Comparison of ENCODE assay signal across 1 fruit fly cellular context in genomic region chrX:15080780-15081402, dm6.
TF ChIP-seq lines count a peak whose summit lies in the region.

TSS of gene CG33177 (plus strand) at chrX:15081367.

TF ChIP-seq in whole organism, embryonic, 481 proteins besides CTCF, POLR2A, EP300 and RAD21 (continued from another document):
- TF ChIP-seq grn (GFP tag; optimal IDR thresholded peaks at IDR 0.05; lab: Kevin White, UChicago) (peak; percentile 30), Dll (GFP tag; IDR thresholded peaks at IDR 0.05; lab: Robert Waterston, UW; ENCODE audit: partially characterized antibody) (no peak), kni (GFP tag; optimal IDR thresholded peaks at IDR 0.05; lab: Kevin White, UChicago) (no peak), zen (tag; optimal IDR thresholded peaks at IDR 0.05; lab: Kevin White, UChicago) (peak; percentile 79), CG7963 (GFP tag; IDR thresholded peaks at IDR 0.05; lab: Robert Waterston, UW; ENCODE audit: partially characterized antibody) (no peak), H2.0 (GFP tag; IDR thresholded peaks at IDR 0.05; lab: Robert Waterston, UW) (no peak), CG18764 (GFP tag; optimal IDR thresholded peaks at IDR 0.05; lab: Kevin White, UChicago) (no peak), row (GFP tag; IDR thresholded peaks at IDR 0.05; lab: Robert Waterston, UW) (no peak), GATAe (GFP tag; conservative IDR thresholded peaks at IDR 0.05; lab: Robert Waterston, UW) (no peak), sens-2 (GFP tag; IDR thresholded peaks at IDR 0.05; lab: Robert Waterston, UW) (no peak), CG12659 (GFP tag; optimal IDR thresholded peaks at IDR 0.05; lab: Kevin White, UChicago) (peak; percentile 25), CG10431 (GFP tag; optimal IDR thresholded peaks at IDR 0.05; lab: Kevin White, UChicago) (peak; percentile 69), Nf-YC (tag; optimal IDR thresholded peaks at IDR 0.05; lab: Kevin White, UChicago) (peak; percentile 2), usp (GFP tag; optimal IDR thresholded peaks at IDR 0.05; lab: Kevin White, UChicago) (no peak), en (GFP tag; optimal IDR thresholded peaks at IDR 0.05; lab: Kevin White, UChicago) (no peak), crp (GFP tag; optimal IDR thresholded peaks at IDR 0.05; lab: Kevin White, UChicago) (no peak), sob (GFP tag; IDR thresholded peaks at IDR 0.05; lab: Robert Waterston, UW) (no peak), HLH4C (GFP tag; IDR thresholded peaks at IDR 0.05; lab: Robert Waterston, UW; ENCODE audit: partially characterized antibody) (no peak), Ada2b (GFP tag; IDR thresholded peaks at IDR 0.05; lab: Robert Waterston, UW) (no peak), croc (GFP tag; conservative IDR thresholded peaks at IDR 0.05; lab: Robert Waterston, UW) (no peak), wor (GFP tag; IDR thresholded peaks at IDR 0.05; lab: Robert Waterston, UW) (no peak), emc (GFP tag; optimal IDR thresholded peaks at IDR 0.05; lab: Kevin White, UChicago) (no peak), CG4282 (GFP tag; optimal IDR thresholded peaks at IDR 0.05; lab: Kevin White, UChicago) (no peak), C15 (GFP tag; IDR thresholded peaks at IDR 0.05; lab: Robert Waterston, UW) (no peak), dpn (GFP tag; optimal IDR thresholded peaks at IDR 0.05; lab: Kevin White, UChicago) (no peak), trem (tag; optimal IDR thresholded peaks at IDR 0.05; lab: Kevin White, UChicago) (no peak), bigmax (GFP tag; optimal IDR thresholded peaks at IDR 0.05; lab: Kevin White, UChicago) (peak; percentile 96), ato (GFP tag; IDR thresholded peaks at IDR 0.05; lab: Robert Waterston, UW; ENCODE audit: partially characterized antibody) (no peak), Dref (GFP tag; IDR thresholded peaks at IDR 0.05; lab: Robert Waterston, UW) (no peak), CG8924 (tag; optimal IDR thresholded peaks at IDR 0.05; lab: Kevin White, UChicago) (no peak), pan (optimal IDR thresholded peaks at IDR 0.05; lab: Kevin White, UChicago) (no peak), pan (GFP tag; optimal IDR thresholded peaks at IDR 0.05 in 1 of 2, IDR thresholded peaks at IDR 0.05 in 1 of 2) (no peak), ci (GFP tag; IDR thresholded peaks at IDR 0.05; lab: Robert Waterston, UW) (no peak), lola (GFP tag; optimal IDR thresholded peaks at IDR 0.05; lab: Kevin White, UChicago) (no peak), HLHmδ (GFP tag; optimal IDR thresholded peaks at IDR 0.05; lab: Kevin White, UChicago) (no peak), CG1024 (GFP tag; IDR thresholded peaks at IDR 0.05; lab: Robert Waterston, UW) (no peak), Lhr (GFP tag; optimal IDR thresholded peaks at IDR 0.05; lab: Kevin White, UChicago) (peak; percentile 22), CG16779 (GFP tag; IDR thresholded peaks at IDR 0.05; lab: Robert Waterston, UW) (no peak), inv (GFP tag; IDR thresholded peaks at IDR 0.05; lab: Robert Waterston, UW; ENCODE audit: partially characterized antibody) (no peak), maf-S (GFP tag; optimal IDR thresholded peaks at IDR 0.05; lab: Kevin White, UChicago) (no peak), gro (GFP tag; optimal IDR thresholded peaks at IDR 0.05; lab: Kevin White, UChicago) (peak; percentile 10), Poxn (GFP tag; IDR thresholded peaks at IDR 0.05; lab: Robert Waterston, UW) (no peak), CG7928 (GFP tag; optimal IDR thresholded peaks at IDR 0.05; lab: Kevin White, UChicago) (no peak), crol (GFP tag; IDR thresholded peaks at IDR 0.05; lab: Robert Waterston, UW) (no peak), Taf1 (GFP tag; IDR thresholded peaks at IDR 0.05; lab: Robert Waterston, UW) (no peak), dm (GFP tag; optimal IDR thresholded peaks at IDR 0.05; lab: Kevin White, UChicago) (no peak), ap (GFP tag; IDR thresholded peaks at IDR 0.05; lab: Robert Waterston, UW) (no peak), Usf (GFP tag; optimal IDR thresholded peaks at IDR 0.05; lab: Kevin White, UChicago) (no peak), CG6689 (GFP tag; IDR thresholded peaks at IDR 0.05; lab: Robert Waterston, UW) (no peak), Fer1 (GFP tag; optimal IDR thresholded peaks at IDR 0.05; lab: Kevin White, UChicago) (no peak), Atf3 (GFP tag; optimal IDR thresholded peaks at IDR 0.05; lab: Kevin White, UChicago) (no peak), CG3995 (GFP tag; optimal IDR thresholded peaks at IDR 0.05; lab: Kevin White, UChicago) (peak; percentile 31), CG17829 (tag; optimal IDR thresholded peaks at IDR 0.05; lab: Kevin White, UChicago) (peak; percentile 35), Elba2 (GFP tag; optimal IDR thresholded peaks at IDR 0.05; lab: Kevin White, UChicago) (no peak), wdn (GFP tag; IDR thresholded peaks at IDR 0.05; lab: Robert Waterston, UW) (no peak), CG2889 (GFP tag; IDR thresholded peaks at IDR 0.05; lab: Robert Waterston, UW) (no peak), cas (GFP tag; IDR thresholded peaks at IDR 0.05; lab: Robert Waterston, UW) (no peak), Dip3 (GFP tag; optimal IDR thresholded peaks at IDR 0.05; lab: Kevin White, UChicago) (no peak), gcm2 (GFP tag; optimal IDR thresholded peaks at IDR 0.05; lab: Kevin White, UChicago) (no peak), CG14441 (GFP tag; IDR thresholded peaks at IDR 0.05; lab: Robert Waterston, UW) (no peak), CG14050 (GFP tag; IDR thresholded peaks at IDR 0.05; lab: Robert Waterston, UW) (no peak), Side (GFP tag; optimal IDR thresholded peaks at IDR 0.05; lab: Kevin White, UChicago) (no peak), CG3407 (GFP tag; optimal IDR thresholded peaks at IDR 0.05; lab: Kevin White, UChicago) (no peak), CG3726 (GFP tag; IDR thresholded peaks at IDR 0.05; lab: Robert Waterston, UW) (no peak), CG9797 (GFP tag; optimal IDR thresholded peaks at IDR 0.05; lab: Kevin White, UChicago) (no peak), shn (GFP tag; optimal IDR thresholded peaks at IDR 0.05; lab: Kevin White, UChicago) (no peak), seq (GFP tag; IDR thresholded peaks at IDR 0.05; lab: Robert Waterston, UW) (no peak), fd102C (GFP tag; optimal IDR thresholded peaks at IDR 0.05; lab: Kevin White, UChicago) (no peak), sisA (GFP tag; IDR thresholded peaks at IDR 0.05; lab: Robert Waterston, UW) (no peak), pnt (GFP tag; optimal IDR thresholded peaks at IDR 0.05; lab: Kevin White, UChicago) (no peak), CG7987 (GFP tag; optimal IDR thresholded peaks at IDR 0.05; lab: Kevin White, UChicago) (peak; percentile 97), CG15479 (GFP tag; optimal IDR thresholded peaks at IDR 0.05; lab: Kevin White, UChicago) (no peak), CG10147 (GFP tag; optimal IDR thresholded peaks at IDR 0.05; lab: Kevin White, UChicago) (no peak), sna (GFP tag; IDR thresholded peaks at IDR 0.05; lab: Robert Waterston, UW; ENCODE audit: partially characterized antibody) (no peak), Doc3 (GFP tag; IDR thresholded peaks at IDR 0.05; lab: Robert Waterston, UW; ENCODE audit: partially characterized antibody) (no peak), HLH54F (GFP tag; optimal IDR thresholded peaks at IDR 0.05; lab: Kevin White, UChicago) (no peak), Fer3 (tag; optimal IDR thresholded peaks at IDR 0.05; lab: Kevin White, UChicago) (peak; percentile 20), CG16815 (GFP tag; optimal IDR thresholded peaks at IDR 0.05; lab: Kevin White, UChicago) (no peak), H15 (GFP tag; IDR thresholded peaks at IDR 0.05; lab: Robert Waterston, UW) (no peak), CG1529 (GFP tag; optimal IDR thresholded peaks at IDR 0.05; lab: Kevin White, UChicago) (no peak), tap (tag; optimal IDR thresholded peaks at IDR 0.05; lab: Kevin White, UChicago) (no peak), sima (GFP tag; optimal IDR thresholded peaks at IDR 0.05; lab: Kevin White, UChicago) (no peak), Dbx (GFP tag; IDR thresholded peaks at IDR 0.05; lab: Robert Waterston, UW) (no peak), CG6654 (GFP tag; optimal IDR thresholded peaks at IDR 0.05; lab: Kevin White, UChicago) (no peak), Hr3 (GFP tag; optimal IDR thresholded peaks at IDR 0.05; lab: Kevin White, UChicago) (no peak), E2f2 (GFP tag; IDR thresholded peaks at IDR 0.05; lab: Robert Waterston, UW) (0 out of 2 replicates have a peak, but pooled peaks have one; percentile 9), CG3163 (GFP tag; optimal IDR thresholded peaks at IDR 0.05; lab: Kevin White, UChicago) (no peak), CG6854 (GFP tag; optimal IDR thresholded peaks at IDR 0.05; lab: Kevin White, UChicago) (no peak), gt (GFP tag; IDR thresholded peaks at IDR 0.05; lab: Robert Waterston, UW) (no peak), CG2116 (GFP tag; optimal IDR thresholded peaks at IDR 0.05; lab: Kevin White, UChicago) (peak; percentile 3), CG18011 (GFP tag; optimal IDR thresholded peaks at IDR 0.05; lab: Kevin White, UChicago) (no peak), Jarid2 (GFP tag; optimal IDR thresholded peaks at IDR 0.05; lab: Kevin White, UChicago) (no peak), ab (GFP tag; optimal IDR thresholded peaks at IDR 0.05; lab: Kevin White, UChicago) (no peak), da (GFP tag; optimal IDR thresholded peaks at IDR 0.05; lab: Kevin White, UChicago) (peak; percentile 4), Meics (GFP tag; optimal IDR thresholded peaks at IDR 0.05; lab: Kevin White, UChicago) (peak; percentile 4), CG4854 (GFP tag; optimal IDR thresholded peaks at IDR 0.05; lab: Kevin White, UChicago) (no peak), CG10565 (GFP tag; optimal IDR thresholded peaks at IDR 0.05; lab: Kevin White, UChicago) (no peak), Drgx (GFP tag; IDR thresholded peaks at IDR 0.05; lab: Robert Waterston, UW) (no peak), CG11504 (tag; optimal IDR thresholded peaks at IDR 0.05; lab: Kevin White, UChicago) (peak; percentile 28), CG4820 (GFP tag; optimal IDR thresholded peaks at IDR 0.05; lab: Kevin White, UChicago) (no peak), peb (GFP tag; IDR thresholded peaks at IDR 0.05; lab: Robert Waterston, UW) (no peak), CG9876 (GFP tag; optimal IDR thresholded peaks at IDR 0.05; lab: Kevin White, UChicago) (no peak), CG9817 (tag; optimal IDR thresholded peaks at IDR 0.05; lab: Kevin White, UChicago) (peak; percentile 41), fd3F (GFP tag; optimal IDR thresholded peaks at IDR 0.05; lab: Kevin White, UChicago) (no peak), CG5953 (GFP tag; IDR thresholded peaks at IDR 0.05; lab: Robert Waterston, UW) (no peak), salm (tag; optimal IDR thresholded peaks at IDR 0.05; lab: Kevin White, UChicago) (no peak), CG12942 (GFP tag; optimal IDR thresholded peaks at IDR 0.05; lab: Kevin White, UChicago) (no peak), sens (GFP tag; lab: Kevin White, UChicago) (peak; percentile 79), vfl (GFP tag; optimal IDR thresholded peaks at IDR 0.05; lab: Kevin White, UChicago) (no peak), CG4328 (GFP tag; optimal IDR thresholded peaks at IDR 0.05; lab: Kevin White, UChicago) (no peak), Camta (GFP tag; optimal IDR thresholded peaks at IDR 0.05; lab: Kevin White, UChicago) (no peak), CG10209 (GFP tag; optimal IDR thresholded peaks at IDR 0.05; lab: Kevin White, UChicago) (no peak), CG30431 (GFP tag; optimal IDR thresholded peaks at IDR 0.05; lab: Kevin White, UChicago) (no peak), CG31441 (GFP tag; IDR thresholded peaks at IDR 0.05; lab: Robert Waterston, UW) (no peak), CG2199 (GFP tag; IDR thresholded peaks at IDR 0.05; lab: Robert Waterston, UW) (peak; percentile 83; the same call in 2 of the 3 replicates), CG8765 (GFP tag; IDR thresholded peaks at IDR 0.05; lab: Robert Waterston, UW) (no peak), CG10267 (tag; optimal IDR thresholded peaks at IDR 0.05; lab: Kevin White, UChicago) (peak; percentile 33), Lim3 (GFP tag; IDR thresholded peaks at IDR 0.05; lab: Robert Waterston, UW) (no peak), CG10462 (GFP tag; optimal IDR thresholded peaks at IDR 0.05; lab: Kevin White, UChicago) (no peak), CG12236 (GFP tag; optimal IDR thresholded peaks at IDR 0.05; lab: Kevin White, UChicago) (no peak), E2f1 (GFP tag; IDR thresholded peaks at IDR 0.05; lab: Robert Waterston, UW) (no peak), CG4404 (GFP tag; IDR thresholded peaks at IDR 0.05; lab: Robert Waterston, UW) (no peak), Dek (tag; optimal IDR thresholded peaks at IDR 0.05; lab: Kevin White, UChicago) (peak; percentile 23), mld (GFP tag; IDR thresholded peaks at IDR 0.05; lab: Robert Waterston, UW; ENCODE audit: partially characterized antibody) (no peak), Fer2 (tag; optimal IDR thresholded peaks at IDR 0.05; lab: Kevin White, UChicago) (no peak), CG7786 (GFP tag; optimal IDR thresholded peaks at IDR 0.05; lab: Kevin White, UChicago) (no peak), Hr78 (GFP tag; optimal IDR thresholded peaks at IDR 0.05; lab: Kevin White, UChicago) (no peak), onecut (GFP tag; IDR thresholded peaks at IDR 0.05; lab: Robert Waterston, UW) (no peak), insv (GFP tag; optimal IDR thresholded peaks at IDR 0.05; lab: Kevin White, UChicago) (no peak), CG6254 (GFP tag; optimal IDR thresholded peaks at IDR 0.05; lab: Kevin White, UChicago) (no peak), Sry-δ (GFP tag; optimal IDR thresholded peaks at IDR 0.05; lab: Kevin White, UChicago) (peak; percentile 24), CG13624 (GFP tag; optimal IDR thresholded peaks at IDR 0.05; lab: Kevin White, UChicago) (no peak), CG2202 (tag; optimal IDR thresholded peaks at IDR 0.05; lab: Kevin White, UChicago) (no peak), fu2 (GFP tag; optimal IDR thresholded peaks at IDR 0.05; lab: Kevin White, UChicago) (no peak), hkb (optimal IDR thresholded peaks at IDR 0.05; lab: Kevin White, UChicago) (no peak), hkb (GFP tag; IDR thresholded peaks at IDR 0.05; lab: Robert Waterston, UW) (no peak), lov (optimal IDR thresholded peaks at IDR 0.05; lab: Kevin White, UChicago) (no peak), lov (GFP tag; IDR thresholded peaks at IDR 0.05; lab: Robert Waterston, UW) (no peak), ash1 (GFP tag; optimal IDR thresholded peaks at IDR 0.05; lab: Kevin White, UChicago) (no peak), mirr (GFP tag; optimal IDR thresholded peaks at IDR 0.05; lab: Kevin White, UChicago) (peak; percentile 55)
